Fruit fly (Drosophila melanogaster) whole organism, embryonic: ENCODE results near the gene CG34163.
A peak's percentile ranks its signal among the peaks of the same experiment; 100 is the strongest.

Experiments used
- Antp ChIP-seq: fragments of 200-800 bp; sonication (Bioruptor generic); optimal IDR thresholded peaks from 3 replicates; lab custom pipeline; 2016; ENCODE audit warnings: missing biosample characterization, missing genetic modification characterization
- Asciz ChIP-seq: fragments of 200-800 bp; sonication (Bioruptor generic); optimal IDR thresholded peaks from 2 replicates; lab custom pipeline; 2017; ENCODE audit warnings: missing biosample characterization, mild to moderate bottlenecking, missing genetic modification characterization, missing genetic modification reagents
- B-H2 ChIP-seq: fragments of 200-800 bp; sonication (Bioruptor generic); optimal IDR thresholded peaks from 2 replicates; lab custom pipeline; 2018; ENCODE audit warnings: missing biosample characterization, mild to moderate bottlenecking, missing genetic modification characterization
- CG10979 ChIP-seq: fragments of 200-800 bp; sonication (Bioruptor generic); optimal IDR thresholded peaks from 2 replicates; lab custom pipeline; 2018; ENCODE audit warnings: missing biosample characterization, mild to moderate bottlenecking, missing genetic modification characterization, moderate library complexity
- CG11560 ChIP-seq: fragments of 200-800 bp; sonication (Bioruptor generic); IDR thresholded peaks from 3 replicates; pipeline ENCODE4 v1.3.6; 2022; ENCODE audit warnings: missing biosample characterization, missing genetic modification characterization
- CG11695 ChIP-seq: fragments of 200-800 bp; sonication (Bioruptor generic); IDR thresholded peaks from 3 replicates; pipeline ENCODE4 v1.3.6; 2022; ENCODE audit warnings: missing biosample characterization, missing genetic modification characterization
- CG12391 ChIP-seq: fragments of 200-800 bp; sonication (Bioruptor generic); optimal IDR thresholded peaks from 3 replicates; lab custom pipeline; 2018; ENCODE audit warnings: missing biosample characterization, mild to moderate bottlenecking, missing genetic modification characterization, moderate library complexity
- CG12659 ChIP-seq: fragments of 200-800 bp; sonication (Bioruptor generic); optimal IDR thresholded peaks from 3 replicates; lab custom pipeline; 2017; ENCODE audit warnings: mild to moderate bottlenecking, missing biosample characterization, missing genetic modification reagents, missing genetic modification characterization
- CG13287 ChIP-seq: fragments of 200-800 bp; sonication (Bioruptor generic); IDR thresholded peaks from 2 replicates; pipeline ENCODE4 v1.3.6; 2022; ENCODE audit warnings: missing biosample characterization, missing genetic modification characterization; ENCODE audit not compliant: partially characterized antibody
- CG13775 ChIP-seq: fragments of 200-800 bp; sonication (Bioruptor generic); optimal IDR thresholded peaks from 3 replicates; lab custom pipeline; 2017; ENCODE audit warnings: missing biosample characterization, mild to moderate bottlenecking, missing genetic modification characterization
- CG14014 ChIP-seq: fragments of 200-800 bp; sonication (Bioruptor generic); IDR thresholded peaks from 2 replicates; pipeline ENCODE4 v1.3.6; 2022; ENCODE audit warnings: missing biosample characterization, missing genetic modification characterization
- CG15601 ChIP-seq: fragments of 200-800 bp; sonication (Bioruptor generic); optimal IDR thresholded peaks from 3 replicates; lab custom pipeline; 2019; ENCODE audit warnings: missing biosample characterization, mild to moderate bottlenecking, missing genetic modification characterization, moderate library complexity
- CG18599 ChIP-seq: fragments of 200-800 bp; sonication (Bioruptor generic); optimal IDR thresholded peaks from 3 replicates; lab custom pipeline; 2017; ENCODE audit warnings: missing biosample characterization, missing genetic modification characterization, mild to moderate bottlenecking, moderate library complexity, missing genetic modification reagents
- CG31441 ChIP-seq: fragments of 200-800 bp; sonication (Bioruptor generic); IDR thresholded peaks from 2 replicates; pipeline ENCODE4 v1.3.6; 2022; ENCODE audit warnings: missing biosample characterization, missing genetic modification characterization
- CG33213 ChIP-seq: fragments of 200-800 bp; sonication (Bioruptor generic); optimal IDR thresholded peaks from 3 replicates; lab custom pipeline; 2016; ENCODE audit warnings: missing biosample characterization, missing genetic modification characterization
- CG4360 ChIP-seq: fragments of 200-800 bp; sonication (Bioruptor generic); IDR thresholded peaks from 2 replicates; pipeline ENCODE4 v1.3.6; 2022; ENCODE audit warnings: missing biosample characterization, missing genetic modification characterization
- CG4424 ChIP-seq: fragments of 200-800 bp; sonication (Bioruptor generic); optimal IDR thresholded peaks from 3 replicates; lab custom pipeline; 2016; ENCODE audit warnings: missing biosample characterization, missing genetic modification characterization
- CG6272 ChIP-seq: fragments of 200-800 bp; sonication (Bioruptor generic); IDR thresholded peaks from 2 replicates; pipeline ENCODE4 v1.3.6; 2022; ENCODE audit warnings: missing biosample characterization, missing genetic modification characterization
- CG6813 ChIP-seq: fragments of 200-800 bp; sonication (Bioruptor generic); optimal IDR thresholded peaks from 2 replicates; lab custom pipeline; 2017; ENCODE audit warnings: missing biosample characterization, missing genetic modification characterization, mild to moderate bottlenecking, moderate library complexity, missing genetic modification reagents
- CG7556 ChIP-seq: fragments of 200-800 bp; sonication (Bioruptor generic); optimal IDR thresholded peaks from 2 replicates; lab custom pipeline; 2017; ENCODE audit warnings: missing biosample characterization, mild to moderate bottlenecking, missing genetic modification characterization
- CG8765 ChIP-seq: fragments of 200-800 bp; sonication (Bioruptor generic); IDR thresholded peaks from 2 replicates; pipeline ENCODE4 v1.3.6; 2022; ENCODE audit warnings: missing biosample characterization, missing genetic modification characterization
- D19A ChIP-seq: fragments of 200-800 bp; optimal IDR thresholded peaks from 3 replicates; lab custom pipeline; 2019; ENCODE audit warnings: missing biosample characterization, mild to moderate bottlenecking, missing genetic modification characterization, moderate library complexity
- Gug ChIP-seq: fragments of 200-800 bp; sonication (Bioruptor generic); IDR thresholded peaks from 4 replicates; pipeline ENCODE4 v1.3.6; 2022; ENCODE audit warnings: missing biosample characterization, missing genetic modification characterization
- H15 ChIP-seq: fragments of 200-800 bp; sonication (Bioruptor generic); IDR thresholded peaks from 3 replicates; pipeline ENCODE4 v1.3.6; 2022; ENCODE audit warnings: missing biosample characterization, missing genetic modification characterization
- HmgD ChIP-seq: fragments of 200-800 bp; sonication (Bioruptor generic); optimal IDR thresholded peaks from 3 replicates; lab custom pipeline; 2016; ENCODE audit warnings: missing biosample characterization, missing genetic modification characterization
- HmgZ ChIP-seq: fragments of 200-800 bp; sonication (Bioruptor generic); optimal IDR thresholded peaks from 2 replicates; lab custom pipeline; 2018; ENCODE audit warnings: missing biosample characterization, mild to moderate bottlenecking, missing genetic modification characterization
- Myb ChIP-seq: fragments of 200-800 bp; sonication (Bioruptor generic); optimal IDR thresholded peaks from 2 replicates; lab custom pipeline; 2016; ENCODE audit warnings: missing biosample characterization, missing genetic modification characterization
- Poxn ChIP-seq: fragments of 200-800 bp; sonication (Bioruptor generic); IDR thresholded peaks from 2 replicates; pipeline ENCODE4 v1.3.6; 2022; ENCODE audit warnings: missing biosample characterization, missing genetic modification characterization
- Sox102F ChIP-seq: fragments of 200-800 bp; sonication (Bioruptor generic); optimal IDR thresholded peaks from 2 replicates; lab custom pipeline; 2018; ENCODE audit warnings: missing biosample characterization, mild to moderate bottlenecking, missing genetic modification characterization, moderate library complexity
- Vsx1 ChIP-seq: fragments of 200-800 bp; sonication (Bioruptor generic); optimal IDR thresholded peaks from 2 replicates; lab custom pipeline; 2017; ENCODE audit warnings: missing biosample characterization, mild to moderate bottlenecking, missing genetic modification characterization, missing genetic modification reagents
- ash1 ChIP-seq: fragments of 200-800 bp; sonication (Bioruptor generic); optimal IDR thresholded peaks from 2 replicates; lab custom pipeline; 2018; ENCODE audit warnings: missing biosample characterization, mild to moderate bottlenecking, missing genetic modification characterization
- bsh ChIP-seq, 2 experiments: fragments of 200-800 bp; sonication (Bioruptor generic); optimal IDR thresholded peaks; 2 replicates each; lab custom pipeline; 2017 to 2018; ENCODE audit warnings: mild to moderate bottlenecking in 2 of 2, missing biosample characterization in 2 of 2, missing genetic modification characterization in 2 of 2, moderate library complexity in 1 of 2
- da ChIP-seq: fragments of 200-800 bp; sonication (Bioruptor generic); optimal IDR thresholded peaks from 2 replicates; lab custom pipeline; 2016; ENCODE audit warnings: missing biosample characterization, missing genetic modification characterization
- gro ChIP-seq: fragments of 200-800 bp; sonication (Bioruptor generic); optimal IDR thresholded peaks from 2 replicates; lab custom pipeline; 2016; ENCODE audit warnings: missing biosample characterization, missing genetic modification characterization
- insv ChIP-seq, 2 experiments: fragments of 200-800 bp; sonication (Bioruptor generic); optimal IDR thresholded peaks; 3 replicates each; lab custom pipeline; 2016 to 2018; ENCODE audit warnings: missing biosample characterization in 2 of 2, missing genetic modification characterization in 2 of 2
- kay ChIP-seq: fragments of 200-800 bp; sonication (Bioruptor generic); optimal IDR thresholded peaks from 2 replicates; lab custom pipeline; 2016; ENCODE audit warnings: missing biosample characterization, missing genetic modification characterization
- lbe ChIP-seq: fragments of 200-800 bp; sonication (Bioruptor generic); optimal IDR thresholded peaks from 2 replicates; lab custom pipeline; 2016; ENCODE audit warnings: missing biosample characterization, mild to moderate bottlenecking, missing genetic modification characterization
- nerfin-1 ChIP-seq: fragments of 200-800 bp; sonication (Bioruptor generic); optimal IDR thresholded peaks from 3 replicates; lab custom pipeline; 2019; ENCODE audit warnings: missing biosample characterization, mild to moderate bottlenecking, missing genetic modification characterization, moderate library complexity
- odd ChIP-seq: fragments of 200-800 bp; sonication (Bioruptor generic); optimal IDR thresholded peaks from 2 replicates; lab custom pipeline; 2017; ENCODE audit warnings: missing biosample characterization, mild to moderate bottlenecking, missing genetic modification characterization
- peb ChIP-seq: fragments of 200-800 bp; sonication (Bioruptor generic); IDR thresholded peaks from 2 replicates; pipeline ENCODE4 v1.3.6; 2022; ENCODE audit warnings: missing biosample characterization, missing genetic modification characterization
- repo ChIP-seq: fragments of 200-800 bp; sonication (Bioruptor generic); optimal IDR thresholded peaks from 2 replicates; lab custom pipeline; 2016; ENCODE audit warnings: missing biosample characterization, missing genetic modification characterization
- sc ChIP-seq, 3 experiments: fragments of >200 bp in 2 of 3; fragments of 200-800 bp in 1 of 3; sonication (Bioruptor generic) in 1 of 3; optimal IDR thresholded peaks; 2 replicates in 2 of 3; 3 replicates in 1 of 3; lab custom pipeline; 2017; ENCODE audit warnings: mild to moderate bottlenecking in 1 of 3, missing biosample characterization in 1 of 3, missing genetic modification characterization in 1 of 3, missing genetic modification reagents in 1 of 3
- so ChIP-seq: fragments of 200-800 bp; sonication (Bioruptor generic); IDR thresholded peaks from 3 replicates; pipeline ENCODE4 v1.3.6; 2022; ENCODE audit warnings: missing biosample characterization, missing genetic modification characterization
- sob ChIP-seq: fragments of 200-800 bp; sonication (Bioruptor generic); IDR thresholded peaks from 2 replicates; pipeline ENCODE4 v1.3.6; 2022; ENCODE audit warnings: missing biosample characterization, missing genetic modification characterization
- stwl ChIP-seq: fragments of 200-800 bp; sonication (Bioruptor generic); optimal IDR thresholded peaks from 3 replicates; lab custom pipeline; 2018; ENCODE audit warnings: missing biosample characterization, mild to moderate bottlenecking, missing genetic modification characterization, moderate library complexity
- tna ChIP-seq: fragments of 200-800 bp; sonication (Bioruptor generic); IDR thresholded peaks from 2 replicates; pipeline ENCODE4 v1.3.6; 2022; ENCODE audit warnings: missing biosample characterization, missing genetic modification characterization; ENCODE audit not compliant: partially characterized antibody
- vvl ChIP-seq: fragments of 200-800 bp; sonication (Bioruptor generic); IDR thresholded peaks from 2 replicates; pipeline ENCODE4 v1.3.6; 2022; ENCODE audit warnings: missing biosample characterization, missing genetic modification characterization

The CG34163 gene

DNA sequence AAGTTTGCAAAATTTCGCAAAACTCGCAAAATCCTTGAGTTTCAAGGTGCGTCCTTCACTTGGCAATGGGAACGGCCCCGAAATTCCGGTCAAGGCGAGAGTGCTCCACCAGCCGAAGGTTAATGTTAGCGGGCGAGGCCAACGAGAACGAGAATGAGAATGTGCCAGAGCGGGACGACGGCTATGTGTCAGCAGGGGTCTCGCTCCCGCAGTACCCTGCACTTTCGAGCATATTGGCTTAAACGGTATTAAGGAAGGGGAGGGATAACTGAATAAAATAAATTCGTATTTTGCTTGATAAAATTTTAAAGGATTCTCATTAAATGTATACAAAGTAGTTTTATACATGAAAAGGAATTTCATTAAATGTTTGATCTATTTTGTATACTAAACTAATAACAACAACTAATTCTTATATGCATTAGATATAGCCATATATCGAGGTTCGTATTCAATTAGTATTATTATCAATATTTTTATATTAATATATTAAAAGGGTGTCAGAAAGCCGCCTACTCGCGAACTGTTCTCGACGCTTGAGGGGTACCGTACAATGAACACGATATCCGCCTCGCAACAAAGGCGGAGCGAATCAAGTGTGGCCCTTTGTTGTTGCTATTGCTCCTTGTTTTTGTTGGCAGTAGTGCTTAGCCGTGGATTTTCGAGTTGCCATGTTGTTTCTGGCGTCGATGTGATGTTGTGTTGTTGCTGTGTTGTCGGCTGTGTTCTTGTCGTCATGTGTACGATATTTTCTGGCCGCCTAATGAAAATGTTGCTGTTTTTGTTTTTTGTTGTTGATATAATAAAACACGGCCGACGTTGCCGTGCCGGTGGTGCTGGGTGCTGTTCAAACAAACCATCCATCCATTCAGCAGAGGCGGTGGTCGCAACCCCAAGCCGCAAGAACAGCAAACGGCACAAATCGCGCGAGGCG is 18.6 kb downstream of the CG34163 start (continued):
- TF ChIP-seq CG14014 (GFP tag; lab: Robert Waterston, UW) (no peak), ash1 (GFP tag; lab: Kevin White, UChicago) (no peak), D19A (tag; lab: Kevin White, UChicago) (peak; percentile 100), CG4424 (GFP tag; lab: Kevin White, UChicago) (peak; percentile 94), Sox102F (peak; percentile 93), CG31441 (GFP tag; lab: Robert Waterston, UW) (no peak), B-H2 (GFP tag; lab: Kevin White, UChicago) (peak; percentile 72), tna (no peak), Antp (peak; percentile 65), CG18599 (peak; percentile 96), vvl (no peak), CG12391 (peak; percentile 98), peb (GFP tag; lab: Robert Waterston, UW) (no peak), Asciz (GFP tag; lab: Kevin White, UChicago) (peak; percentile 93), bsh (GFP tag; optimal IDR thresholded peaks at IDR 0.05; lab: Kevin White, UChicago) (peak; percentile 80 to 94), CG13775 (GFP tag; lab: Kevin White, UChicago) (peak; percentile 96), CG13287 (GFP tag; lab: Robert Waterston, UW) (no peak), Poxn (no peak)

DNA sequence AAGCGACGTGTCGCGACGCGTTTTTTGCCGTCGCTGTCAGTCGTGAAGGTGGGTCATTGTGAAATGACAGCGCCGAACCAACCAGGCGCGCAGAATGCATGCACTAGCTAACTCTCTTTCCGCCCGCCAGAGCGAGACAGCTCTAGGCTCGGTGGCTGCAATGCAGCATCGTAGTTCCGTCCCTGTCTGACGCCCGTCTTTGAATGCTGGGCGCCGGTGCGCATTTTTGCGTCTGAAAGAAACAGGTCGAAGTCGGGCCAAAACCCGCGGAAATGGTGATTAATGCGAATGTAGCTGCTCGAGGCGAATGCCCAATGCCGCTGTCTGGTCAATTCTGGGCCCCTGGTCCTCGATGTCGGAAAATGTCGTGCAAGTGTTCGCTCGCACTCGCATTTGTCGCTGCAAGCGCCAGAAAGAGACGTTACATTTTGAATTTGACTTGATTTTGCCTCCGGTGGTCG is 19.3 kb downstream of the CG34163 start:
- TF ChIP-seq HmgD (GFP tag; lab: Kevin White, UChicago) (peak; percentile 98), kay (GFP tag; lab: Kevin White, UChicago) (peak; percentile 89), nerfin-1 (tag; lab: Kevin White, UChicago) (peak; percentile 88), CG6813 (peak; percentile 50), CG12659 (peak; percentile 87), CG18599 (peak; percentile 58), CG7556 (GFP tag; lab: Kevin White, UChicago) (no peak), CG15601 (peak; percentile 93), Myb (GFP tag; lab: Kevin White, UChicago) (peak; percentile 89), CG8765 (no peak), CG11695 (no peak), repo (GFP tag; lab: Kevin White, UChicago) (peak; percentile 50), CG33213 (GFP tag; lab: Kevin White, UChicago) (peak; percentile 91), stwl (tag; lab: Kevin White, UChicago) (peak; percentile 43), sob (GFP tag; lab: Robert Waterston, UW) (no peak), CG4360 (GFP tag; lab: Robert Waterston, UW) (no peak), so (GFP tag; lab: Robert Waterston, UW) (no peak), HmgZ (tag; lab: Kevin White, UChicago) (peak; percentile 93), da (no peak), CG11560 (tag; lab: Robert Waterston, UW) (no peak), odd (GFP tag; lab: Kevin White, UChicago) (peak; percentile 24), sc (optimal IDR thresholded peaks at IDR 0.05; lab: Kevin White, UChicago) (no peak), sc (GFP tag; optimal IDR thresholded peaks at IDR 0.05; lab: Kevin White, UChicago) (peak; percentile 17), insv (GFP tag; optimal IDR thresholded peaks at IDR 0.05; lab: Kevin White, UChicago) (peak in 1 of 2 experiments; percentile 76), Vsx1 (GFP tag; lab: Kevin White, UChicago) (peak; percentile 62), lbe (GFP tag; lab: Kevin White, UChicago) (no peak), Gug (GFP tag; lab: Robert Waterston, UW) (0 out of 4 replicates have a peak, but pooled peaks have one; percentile 15), gro (peak; percentile 85), H15 (GFP tag; lab: Robert Waterston, UW) (no peak), CG12391 (peak; percentile 24), CG10979 (tag; lab: Kevin White, UChicago) (peak; percentile 50), CG6272 (GFP tag; lab: Robert Waterston, UW) (peak; percentile 57; the same call in 1 of the 2 replicates)
